Fruit fly (Drosophila melanogaster) whole organism, embryonic: ENCODE measurements around the gene Uggt.

Source experiments
- Adf1 ChIP-seq: fragments of 200-800 bp; sonication (Bioruptor generic); IDR thresholded peaks from 2 replicates; pipeline ENCODE4 v1.3.6; 2022; ENCODE audit warnings: missing biosample characterization, missing genetic modification characterization
- BEAF-32 ChIP-seq: fragments of 200-800 bp; sonication (Bioruptor generic); optimal IDR thresholded peaks from 3 replicates; lab custom pipeline; 2017; ENCODE audit warnings: missing biosample characterization, missing genetic modification characterization, mild to moderate bottlenecking, moderate library complexity, missing genetic modification reagents
- Bteb2 ChIP-seq: fragments of 200-800 bp; sonication (Bioruptor generic); optimal IDR thresholded peaks from 2 replicates; lab custom pipeline; 2016; ENCODE audit warnings: missing biosample characterization, missing genetic modification characterization
- C15 ChIP-seq: fragments of 200-800 bp; sonication (Bioruptor generic); IDR thresholded peaks from 3 replicates; pipeline ENCODE4 v1.3.6; 2022; ENCODE audit warnings: missing biosample characterization, missing genetic modification characterization
- CG10274 ChIP-seq: fragments of 200-800 bp; sonication (Bioruptor generic); optimal IDR thresholded peaks from 3 replicates; lab custom pipeline; 2017; ENCODE audit warnings: missing biosample characterization, mild to moderate bottlenecking, missing genetic modification characterization
- CG10979 ChIP-seq: fragments of 200-800 bp; sonication (Bioruptor generic); optimal IDR thresholded peaks from 2 replicates; lab custom pipeline; 2018; ENCODE audit warnings: missing biosample characterization, mild to moderate bottlenecking, missing genetic modification characterization, moderate library complexity
- CG11247 ChIP-seq: fragments of 200-800 bp; sonication (Bioruptor generic); IDR thresholded peaks from 2 replicates; pipeline ENCODE4 v1.3.6; 2022; ENCODE audit warnings: missing biosample characterization, missing genetic modification characterization
- CG11398 ChIP-seq: fragments of 200-800 bp; sonication (Bioruptor generic); optimal IDR thresholded peaks from 2 replicates; lab custom pipeline; 2016; ENCODE audit warnings: missing biosample characterization, missing genetic modification characterization
- CG15479 ChIP-seq: fragments of 200-800 bp; sonication (Bioruptor generic); optimal IDR thresholded peaks from 3 replicates; lab custom pipeline; 2019; ENCODE audit warnings: missing biosample characterization, mild to moderate bottlenecking, missing genetic modification characterization, moderate library complexity
- CG17385 ChIP-seq: fragments of 200-800 bp; sonication (Bioruptor generic); optimal IDR thresholded peaks from 3 replicates; lab custom pipeline; 2018; ENCODE audit warnings: missing biosample characterization, mild to moderate bottlenecking, missing genetic modification characterization
- CG17802 ChIP-seq: fragments of 200-800 bp; sonication (Bioruptor generic); optimal IDR thresholded peaks from 2 replicates; lab custom pipeline; 2018; ENCODE audit warnings: missing biosample characterization, mild to moderate bottlenecking, missing genetic modification characterization, moderate library complexity
- CG4328 ChIP-seq: fragments of 200-800 bp; sonication (Bioruptor generic); optimal IDR thresholded peaks from 3 replicates; lab custom pipeline; 2017; ENCODE audit warnings: missing biosample characterization, missing genetic modification reagents, missing genetic modification characterization
- CG43689 ChIP-seq: fragments of 200-800 bp; sonication (Bioruptor generic); IDR thresholded peaks from 2 replicates; pipeline ENCODE4 v1.3.6; 2022; ENCODE audit warnings: missing biosample characterization, missing genetic modification characterization
- CG4707 ChIP-seq: fragments of 200-800 bp; sonication (Bioruptor generic); optimal IDR thresholded peaks from 2 replicates; lab custom pipeline; 2018; ENCODE audit warnings: missing biosample characterization, mild to moderate bottlenecking, missing genetic modification characterization, moderate library complexity
- CG4820 ChIP-seq: fragments of 200-800 bp; sonication (Bioruptor generic); optimal IDR thresholded peaks from 3 replicates; lab custom pipeline; 2016; ENCODE audit warnings: missing biosample characterization, missing genetic modification characterization
- CG6854 ChIP-seq: fragments of 200-800 bp; sonication (Bioruptor generic); optimal IDR thresholded peaks from 3 replicates; lab custom pipeline; 2017; ENCODE audit warnings: missing biosample characterization, mild to moderate bottlenecking, missing genetic modification characterization
- CG7271 ChIP-seq: fragments of 200-800 bp; sonication (Bioruptor generic); optimal IDR thresholded peaks from 2 replicates; lab custom pipeline; 2018; ENCODE audit warnings: missing biosample characterization, mild to moderate bottlenecking, missing genetic modification characterization, moderate library complexity
- CG8290 ChIP-seq, 3 experiments: fragments of 200-800 bp; sonication (Bioruptor generic); optimal IDR thresholded peaks; 2 replicates each; lab custom pipeline; 2016 to 2019; ENCODE audit warnings: missing biosample characterization in 3 of 3, missing genetic modification characterization in 3 of 3, mild to moderate bottlenecking in 2 of 3, moderate library complexity in 1 of 3
- CG9817 ChIP-seq: fragments of 200-800 bp; sonication (Bioruptor generic); optimal IDR thresholded peaks from 2 replicates; lab custom pipeline; 2018; ENCODE audit warnings: missing biosample characterization, mild to moderate bottlenecking, missing genetic modification characterization, moderate library complexity
- Dbx ChIP-seq: fragments of 200-800 bp; sonication (Bioruptor generic); IDR thresholded peaks from 3 replicates; pipeline ENCODE4 v1.3.6; 2022; ENCODE audit warnings: missing biosample characterization, missing genetic modification characterization
- Dek ChIP-seq: fragments of 200-800 bp; sonication (Bioruptor generic); optimal IDR thresholded peaks from 3 replicates; lab custom pipeline; 2019; ENCODE audit warnings: missing biosample characterization, mild to moderate bottlenecking, missing genetic modification characterization, moderate library complexity
- Dip2 ChIP-seq: fragments of 200-800 bp; sonication (Bioruptor generic); IDR thresholded peaks from 2 replicates; pipeline ENCODE4 v1.3.6; 2022; ENCODE audit warnings: missing biosample characterization, missing genetic modification characterization
- Ets97D ChIP-seq: fragments of 200-800 bp; sonication (Bioruptor generic); optimal IDR thresholded peaks from 3 replicates; lab custom pipeline; 2016; ENCODE audit warnings: missing biosample characterization, missing genetic modification characterization
- HmgD ChIP-seq: fragments of 200-800 bp; sonication (Bioruptor generic); optimal IDR thresholded peaks from 3 replicates; lab custom pipeline; 2016; ENCODE audit warnings: missing biosample characterization, missing genetic modification characterization
- Hmr ChIP-seq: fragments of 200-800 bp; sonication (Bioruptor generic); optimal IDR thresholded peaks from 3 replicates; lab custom pipeline; 2017; ENCODE audit warnings: mild to moderate bottlenecking, missing biosample characterization, missing genetic modification reagents, missing genetic modification characterization
- Hsf ChIP-seq: fragments of 200-800 bp; sonication (Bioruptor generic); optimal IDR thresholded peaks from 3 replicates; lab custom pipeline; 2016; ENCODE audit warnings: missing biosample characterization, missing genetic modification characterization
- Myb ChIP-seq: fragments of 200-800 bp; sonication (Bioruptor generic); optimal IDR thresholded peaks from 2 replicates; lab custom pipeline; 2016; ENCODE audit warnings: missing biosample characterization, missing genetic modification characterization
- bcd ChIP-seq: fragments of 200-800 bp; sonication (Bioruptor generic); optimal IDR thresholded peaks from 2 replicates; lab custom pipeline; 2017; ENCODE audit warnings: missing biosample characterization, mild to moderate bottlenecking, missing genetic modification characterization
- btn ChIP-seq: fragments of 200-800 bp; sonication (Bioruptor generic); optimal IDR thresholded peaks from 2 replicates; lab custom pipeline; 2016; ENCODE audit warnings: missing biosample characterization, missing genetic modification characterization
- cg ChIP-seq: fragments of 200-800 bp; sonication (Bioruptor generic); optimal IDR thresholded peaks from 3 replicates; lab custom pipeline; 2019; ENCODE audit warnings: missing biosample characterization, mild to moderate bottlenecking, missing genetic modification characterization, moderate library complexity
- dmrt11E ChIP-seq: fragments of 200-800 bp; sonication (Bioruptor generic); optimal IDR thresholded peaks from 3 replicates; lab custom pipeline; 2018; ENCODE audit warnings: missing biosample characterization, mild to moderate bottlenecking, missing genetic modification characterization, moderate library complexity
- fru ChIP-seq: fragments of >200 bp; optimal IDR thresholded peaks from 2 replicates; lab custom pipeline; 2017
- grn ChIP-seq: fragments of 200-800 bp; sonication (Bioruptor generic); optimal IDR thresholded peaks from 3 replicates; lab custom pipeline; 2017; ENCODE audit warnings: missing biosample characterization, missing genetic modification characterization
- gro ChIP-seq: fragments of 200-800 bp; sonication (Bioruptor generic); optimal IDR thresholded peaks from 2 replicates; lab custom pipeline; 2016; ENCODE audit warnings: missing biosample characterization, missing genetic modification characterization
- gsb ChIP-seq: fragments of 200-800 bp; sonication (Bioruptor generic); IDR thresholded peaks from 2 replicates; pipeline ENCODE4 v1.3.6; 2022; ENCODE audit warnings: missing biosample characterization, missing genetic modification characterization
- inv ChIP-seq: fragments of 200-800 bp; sonication (Bioruptor generic); IDR thresholded peaks from 2 replicates; pipeline ENCODE4 v1.3.6; 2022; ENCODE audit warnings: missing biosample characterization, missing genetic modification characterization; ENCODE audit not compliant: partially characterized antibody
- mirr ChIP-seq: fragments of 200-800 bp; sonication (Bioruptor generic); optimal IDR thresholded peaks from 3 replicates; lab custom pipeline; 2018; ENCODE audit warnings: missing biosample characterization, mild to moderate bottlenecking, missing genetic modification characterization
- nau ChIP-seq: fragments of 200-800 bp; sonication (Bioruptor generic); optimal IDR thresholded peaks from 3 replicates; lab custom pipeline; 2017; ENCODE audit warnings: missing biosample characterization, mild to moderate bottlenecking, missing genetic modification characterization, missing genetic modification reagents
- otp ChIP-seq: fragments of 200-800 bp; sonication (Bioruptor generic); IDR thresholded peaks from 3 replicates; pipeline ENCODE4, ENCODE4 v1.3.6; 2022; ENCODE audit warnings: missing biosample characterization, missing genetic modification characterization
- phol ChIP-seq: fragments of 200-800 bp; sonication (Bioruptor generic); optimal IDR thresholded peaks from 3 replicates; lab custom pipeline; 2018; ENCODE audit warnings: missing biosample characterization, mild to moderate bottlenecking, missing genetic modification characterization, moderate library complexity
- ro ChIP-seq: fragments of 200-800 bp; sonication (Bioruptor generic); IDR thresholded peaks from 2 replicates; pipeline ENCODE4 v1.3.6; 2022; ENCODE audit warnings: missing biosample characterization, missing genetic modification characterization
- sd ChIP-seq: fragments of 200-800 bp; sonication (Bioruptor generic); optimal IDR thresholded peaks from 3 replicates; lab custom pipeline; 2018; ENCODE audit warnings: missing biosample characterization, mild to moderate bottlenecking, missing genetic modification characterization, moderate library complexity
- sens ChIP-seq: fragments of 200-800 bp; sonication (Bioruptor generic); peaks from one replicate; lab custom pipeline; 2016; ENCODE audit warnings: missing biosample characterization, missing genetic modification characterization
- sob ChIP-seq: fragments of 200-800 bp; sonication (Bioruptor generic); IDR thresholded peaks from 2 replicates; pipeline ENCODE4 v1.3.6; 2022; ENCODE audit warnings: missing biosample characterization, missing genetic modification characterization
- tup ChIP-seq: fragments of 200-800 bp; sonication (Bioruptor generic); optimal IDR thresholded peaks from 2 replicates; lab custom pipeline; 2016; ENCODE audit warnings: missing biosample characterization, mild to moderate bottlenecking, missing genetic modification characterization, moderate library complexity
- tx ChIP-seq: fragments of 200-800 bp; sonication (Bioruptor generic); optimal IDR thresholded peaks from 2 replicates; lab custom pipeline; 2016; ENCODE audit warnings: missing biosample characterization, missing genetic modification characterization
- unc-4 ChIP-seq: fragments of 200-800 bp; sonication (Bioruptor generic); IDR thresholded peaks from 2 replicates; pipeline ENCODE4 v1.3.6; 2022; ENCODE audit warnings: missing biosample characterization, missing genetic modification characterization; ENCODE audit not compliant: partially characterized antibody
- vfl ChIP-seq: fragments of 200-800 bp; sonication (Bioruptor generic); optimal IDR thresholded peaks from 2 replicates; lab custom pipeline; 2016; ENCODE audit warnings: missing biosample characterization, missing genetic modification characterization
- wor ChIP-seq: fragments of 200-800 bp; sonication (Bioruptor generic); IDR thresholded peaks from 2 replicates; pipeline ENCODE4 v1.3.6; 2022; ENCODE audit warnings: missing biosample characterization, missing genetic modification characterization
- zen ChIP-seq: fragments of 200-800 bp; sonication (Bioruptor generic); optimal IDR thresholded peaks from 3 replicates; lab custom pipeline; 2018; ENCODE audit warnings: missing biosample characterization, mild to moderate bottlenecking, missing genetic modification characterization, moderate library complexity

The Uggt gene

DNA sequence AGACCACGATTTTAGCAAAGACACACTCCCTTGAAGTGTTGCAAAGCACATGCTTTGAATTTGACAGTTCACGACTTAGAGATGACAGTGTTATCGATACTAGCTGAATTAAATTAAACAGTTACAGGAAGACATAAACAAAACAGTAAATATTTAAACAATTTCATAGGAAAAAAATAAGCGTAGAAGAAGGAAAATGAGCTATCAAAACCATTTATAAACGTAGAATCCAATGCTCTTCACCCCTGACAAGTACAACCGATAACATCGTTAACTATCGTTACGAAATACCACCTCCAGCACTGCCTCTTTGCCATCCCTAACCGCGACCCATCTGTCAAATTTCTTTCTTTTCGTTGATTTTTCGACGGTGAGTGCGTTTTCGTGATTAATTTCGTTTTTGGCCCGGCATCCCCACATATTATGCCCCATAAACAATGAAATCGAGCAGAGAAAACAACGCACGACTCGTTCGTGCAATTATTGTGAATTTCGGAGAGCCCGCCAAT lies 26.3 kb downstream of the Uggt start, which contains the start of gene RpL26 (continued):
- no peak for TF ChIP-seq fru (lab: Kevin White, UChicago)
- no peak for TF ChIP-seq CG43689 (GFP tag; lab: Robert Waterston, UW)
- TF ChIP-seq C15 (GFP tag; lab: Robert Waterston, UW) = no peak
- peak; percentile 100 for TF ChIP-seq BEAF-32 (GFP tag; lab: Kevin White, UChicago)
- TF ChIP-seq CG4707 = no peak
- TF ChIP-seq CG10274 (GFP tag; lab: Kevin White, UChicago) = peak; percentile 7
- TF ChIP-seq Dek (tag; lab: Kevin White, UChicago) = peak; percentile 72
- peak; percentile 34; the same call in 1 of the 2 replicates for TF ChIP-seq wor (GFP tag; lab: Robert Waterston, UW)
- peak; percentile 78 for TF ChIP-seq vfl (GFP tag; lab: Kevin White, UChicago)
- TF ChIP-seq Hmr (GFP tag; lab: Kevin White, UChicago) = no peak
- peak; percentile 71 for TF ChIP-seq CG8290 (GFP tag; optimal IDR thresholded peaks at IDR 0.05; lab: Kevin White, UChicago)
- TF ChIP-seq CG8290 (tag; optimal IDR thresholded peaks at IDR 0.05; lab: Kevin White, UChicago) = no peak
- peak; percentile 74 for TF ChIP-seq CG17385 (GFP tag; lab: Kevin White, UChicago)
- TF ChIP-seq CG4820 = peak; percentile 37
- TF ChIP-seq CG17802 (tag; lab: Kevin White, UChicago) = peak; percentile 7
- TF ChIP-seq sens (GFP tag; lab: Kevin White, UChicago) = peak; percentile 97
- TF ChIP-seq inv (GFP tag; lab: Robert Waterston, UW) = peak; percentile 98
- no peak for TF ChIP-seq ro
- TF ChIP-seq Adf1 = peak; percentile 43
- peak; percentile 89 for TF ChIP-seq Hsf (GFP tag; lab: Kevin White, UChicago)
- TF ChIP-seq btn (GFP tag; lab: Kevin White, UChicago) = no peak
- TF ChIP-seq otp (GFP tag; lab: Robert Waterston, UW) = 0 out of 3 replicates have a peak, but pooled peaks have one; percentile 63
- peak; percentile 96 for TF ChIP-seq Myb
- peak; percentile 42 for TF ChIP-seq nau (GFP tag; lab: Kevin White, UChicago)
- TF ChIP-seq gsb (GFP tag; lab: Robert Waterston, UW) = no peak
- TF ChIP-seq CG11247 (GFP tag; lab: Robert Waterston, UW) = peak; percentile 67
- no peak for TF ChIP-seq mirr (GFP tag; lab: Kevin White, UChicago)
- TF ChIP-seq zen (tag; lab: Kevin White, UChicago) = peak; percentile 43
- TF ChIP-seq sob (GFP tag; lab: Robert Waterston, UW) = peak; percentile 81
- TF ChIP-seq CG9817 (tag; lab: Kevin White, UChicago) = peak; percentile 85
- TF ChIP-seq grn (GFP tag; lab: Kevin White, UChicago) = peak; percentile 5
- TF ChIP-seq bcd (GFP tag; lab: Kevin White, UChicago) = peak; percentile 75
- TF ChIP-seq Ets97D (GFP tag; lab: Kevin White, UChicago) = peak; percentile 99
- peak; percentile 15 for TF ChIP-seq CG7271 (tag; lab: Kevin White, UChicago)
- peak; percentile 85 for TF ChIP-seq tx (GFP tag; lab: Kevin White, UChicago)
- peak; percentile 72 for TF ChIP-seq Bteb2
- TF ChIP-seq dmrt11E = peak; percentile 73
- peak; percentile 88 for TF ChIP-seq Dbx (GFP tag; lab: Robert Waterston, UW)
- TF ChIP-seq Dip2 = no peak
- peak; percentile 94 for TF ChIP-seq unc-4 (GFP tag; lab: Robert Waterston, UW)
- peak; percentile 72 for TF ChIP-seq HmgD (GFP tag; lab: Kevin White, UChicago)
- TF ChIP-seq CG4328 = peak; percentile 77
- peak; percentile 80 for TF ChIP-seq phol (tag; lab: Kevin White, UChicago)
- TF ChIP-seq sd = no peak
- peak; percentile 77 for TF ChIP-seq gro
- no peak for TF ChIP-seq cg (GFP tag; lab: Kevin White, UChicago)
- peak; percentile 25 for TF ChIP-seq CG6854 (GFP tag; lab: Kevin White, UChicago)
- TF ChIP-seq CG11398 = peak; percentile 57
- no peak for TF ChIP-seq CG15479
- peak; percentile 46 for TF ChIP-seq CG10979
- peak; percentile 17 for TF ChIP-seq tup (GFP tag; lab: Kevin White, UChicago)
